Worm (Caenorhabditis elegans): Measurements from ENCODE around the gene twk-24.

DNA sequence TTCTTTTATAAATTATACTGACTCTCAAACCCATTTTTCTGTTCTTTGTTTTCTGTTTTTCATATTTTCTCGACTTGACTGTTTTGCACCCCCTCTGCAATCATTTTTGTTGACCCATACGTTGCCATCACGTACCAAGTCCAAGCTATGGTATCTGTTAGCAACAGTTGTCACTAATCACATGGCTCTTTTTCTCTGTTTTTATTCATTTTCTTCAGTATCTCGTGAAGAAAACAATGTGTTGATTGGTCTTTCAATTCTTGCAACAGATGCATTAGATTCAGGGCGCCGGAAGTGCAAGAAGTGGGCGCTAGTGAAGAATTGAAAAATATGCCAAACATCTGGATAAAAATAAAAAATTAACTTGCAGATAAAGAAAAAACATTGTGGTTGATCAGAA lies 33.6 kb downstream of the twk-24 start:
- TF ChIP-seq nhr-77 (tag; optimal IDR thresholded peaks at IDR 0.05) (no peak), egl-27 (tag; optimal IDR thresholded peaks at IDR 0.05) (no peak), hif-1 (tag; optimal IDR thresholded peaks at IDR 0.05) (no peak), lin-13 (GFP tag; optimal IDR thresholded peaks at IDR 0.05) (no peak), snpc-4 (tag; optimal IDR thresholded peaks at IDR 0.05) (no peak), lin-38 (GFP tag; IDR thresholded peaks at IDR 0.05) (no peak), T26A8.4 (GFP tag; IDR thresholded peaks at IDR 0.05) (no peak), pqm-1 (tag; optimal IDR thresholded peaks at IDR 0.05) (no peak), lin-15B (tag; optimal IDR thresholded peaks at IDR 0.05) (no peak)
